Fruit fly (Drosophila melanogaster) S2 (cell line): Measurements from ENCODE around the gene bark.

Experiments used
- CG8478 ChIP-seq: fragments of >200 bp; optimal IDR thresholded peaks from 2 replicates; lab custom pipeline; 2018
- CTCF ChIP-seq, 2 experiments: fragments of >200 bp; optimal IDR thresholded peaks; 2 replicates each; lab custom pipeline; 2018

dm6 chr2L:3827406-3828133, 40.6 kb downstream of the bark start:
- TF ChIP-seq CG8478 (lab: Kevin White, UChicago) (no peak), CTCF (optimal IDR thresholded peaks at IDR 0.05; lab: Kevin White, UChicago) (no peak)
